Worm (Caenorhabditis elegans) whole organism, L2 larva: Measurements from ENCODE around the gene hlh-8.
A peak's percentile ranks its signal among the peaks of the same experiment; 100 is the strongest.

Source experiments
- C34F6.9 ChIP-seq: fragments of 150-350 bp; optimal IDR thresholded peaks from 2 replicates; lab custom pipeline; 2014; ENCODE audit warnings: missing biosample characterization, missing genetic modification characterization
- F13H6.1 ChIP-seq: sonication (generic microtip); optimal IDR thresholded peaks from 2 replicates; lab custom pipeline; 2016; ENCODE audit warnings: missing genetic modification characterization, missing compliant biosample characterization
- Y55F3AM.14 ChIP-seq: fragments of 200-800 bp; sonication (Bioruptor generic); optimal IDR thresholded peaks from 2 replicates; lab custom pipeline; 2018; ENCODE audit warnings: mild to moderate bottlenecking, missing genetic modification characterization, missing compliant biosample characterization
- ZK546.5 ChIP-seq: sonication (generic microtip); optimal IDR thresholded peaks from 2 replicates; lab custom pipeline; 2017; ENCODE audit warnings: missing biosample characterization, missing genetic modification characterization
- alr-1 ChIP-seq: fragments of 150-350 bp; optimal IDR thresholded peaks from 2 replicates; lab custom pipeline; 2014; ENCODE audit warnings: missing biosample characterization, missing genetic modification characterization
- aly-2 ChIP-seq: fragments of 150-350 bp; optimal IDR thresholded peaks from 2 replicates; lab custom pipeline; 2014; ENCODE audit warnings: missing biosample characterization, missing genetic modification characterization
- ama-1 ChIP-seq: fragments of 150-350 bp; optimal IDR thresholded peaks from 2 replicates; lab custom pipeline; 2018; ENCODE audit warnings: inconsistent platforms
- blmp-1 ChIP-seq: sonication (generic microtip); optimal IDR thresholded peaks from 2 replicates; lab custom pipeline; 2017; ENCODE audit warnings: missing genetic modification characterization, mild to moderate bottlenecking, missing compliant biosample characterization, antibody characterized with exemption, moderate library complexity; ENCODE audit not compliant: insufficient read depth
- ceh-16 ChIP-seq: fragments of 150-350 bp; optimal IDR thresholded peaks from 2 replicates; lab custom pipeline; 2014; ENCODE audit warnings: missing biosample characterization, missing genetic modification characterization
- ceh-82 ChIP-seq: fragments of 150-350 bp; optimal IDR thresholded peaks from 2 replicates; lab custom pipeline; 2014; ENCODE audit warnings: missing biosample characterization, missing genetic modification characterization
- crh-2 ChIP-seq: sonication (generic microtip); optimal IDR thresholded peaks from 2 replicates; lab custom pipeline; 2017; ENCODE audit warnings: missing biosample characterization, missing genetic modification characterization
- dmd-4 ChIP-seq: sonication (generic microtip); optimal IDR thresholded peaks from 2 replicates; lab custom pipeline; 2017; ENCODE audit warnings: missing biosample characterization, missing genetic modification characterization
- egl-27 ChIP-seq: sonication (generic microtip); optimal IDR thresholded peaks from 3 replicates; lab custom pipeline; 2017; ENCODE audit warnings: missing biosample characterization, missing genetic modification reagents, missing genetic modification characterization
- elt-1 ChIP-seq: fragments of 150-350 bp; optimal IDR thresholded peaks from 2 replicates; lab custom pipeline; 2014; ENCODE audit warnings: missing biosample characterization, missing genetic modification characterization
- elt-3 ChIP-seq: sonication (generic microtip); optimal IDR thresholded peaks from 2 replicates; lab custom pipeline; 2017; ENCODE audit warnings: missing biosample characterization, missing genetic modification characterization
- fos-1 ChIP-seq: fragments of 150-350 bp; optimal IDR thresholded peaks from 2 replicates; lab custom pipeline; 2014; ENCODE audit warnings: missing biosample characterization, missing genetic modification characterization
- gmeb-1 ChIP-seq: fragments of 150-350 bp; optimal IDR thresholded peaks from 2 replicates; lab custom pipeline; 2014; ENCODE audit warnings: missing biosample characterization, missing genetic modification characterization
- lin-11 ChIP-seq: fragments of 150-350 bp; sonication (generic microtip); optimal IDR thresholded peaks from 2 replicates; lab custom pipeline; 2014; ENCODE audit warnings: missing biosample characterization, missing genetic modification characterization, inconsistent platforms, mixed read lengths
- lin-13 ChIP-seq: fragments of 150-350 bp; optimal IDR thresholded peaks from 2 replicates; lab custom pipeline; 2014; ENCODE audit warnings: missing biosample characterization, missing genetic modification reagents, missing genetic modification characterization
- lin-39 ChIP-seq: fragments of 150-350 bp; optimal IDR thresholded peaks from 2 replicates; lab custom pipeline; 2014; ENCODE audit warnings: missing biosample characterization, missing genetic modification reagents, missing genetic modification characterization
- lsy-2 ChIP-seq, 2 experiments: fragments of 150-350 bp in 1 of 2; sonication (generic microtip) in 1 of 2; optimal IDR thresholded peaks; 2 replicates each; lab custom pipeline; 2014 to 2017; ENCODE audit warnings: missing biosample characterization in 2 of 2, missing genetic modification characterization in 2 of 2
- mab-5 ChIP-seq: fragments of 150-350 bp; optimal IDR thresholded peaks from 2 replicates; lab custom pipeline; 2014; ENCODE audit warnings: missing biosample characterization, missing genetic modification characterization
- nhr-10 ChIP-seq: sonication (generic microtip); optimal IDR thresholded peaks from 2 replicates; lab custom pipeline; 2017; ENCODE audit warnings: missing biosample characterization, missing genetic modification characterization
- nhr-11 ChIP-seq: fragments of 150-350 bp; optimal IDR thresholded peaks from 2 replicates; lab custom pipeline; 2014; ENCODE audit warnings: missing biosample characterization, missing genetic modification characterization
- nhr-12 ChIP-seq: fragments of 150-350 bp; optimal IDR thresholded peaks from 2 replicates; lab custom pipeline; 2014; ENCODE audit warnings: missing biosample characterization, missing genetic modification characterization
- nhr-129 ChIP-seq: fragments of 150-350 bp; optimal IDR thresholded peaks from 2 replicates; lab custom pipeline; 2014; ENCODE audit warnings: missing biosample characterization, missing genetic modification characterization
- nhr-21 ChIP-seq: fragments of 150-350 bp; optimal IDR thresholded peaks from 2 replicates; lab custom pipeline; 2014; ENCODE audit warnings: missing biosample characterization, missing genetic modification characterization
- nhr-23 ChIP-seq: fragments of 150-350 bp; optimal IDR thresholded peaks from 2 replicates; lab custom pipeline; 2014; ENCODE audit warnings: missing biosample characterization, missing genetic modification reagents, missing genetic modification characterization
- nhr-237 ChIP-seq: fragments of 150-350 bp; optimal IDR thresholded peaks from 2 replicates; lab custom pipeline; 2014; ENCODE audit warnings: missing biosample characterization, missing genetic modification characterization
- nhr-25 ChIP-seq: fragments of 150-350 bp; sonication (generic microtip); optimal IDR thresholded peaks from 3 replicates; lab custom pipeline; 2014; ENCODE audit warnings: missing biosample characterization, missing genetic modification characterization
- nhr-6 ChIP-seq: fragments of 150-350 bp; optimal IDR thresholded peaks from 2 replicates; lab custom pipeline; 2014; ENCODE audit warnings: missing biosample characterization, missing genetic modification characterization
- nhr-77 ChIP-seq: fragments of 150-350 bp; optimal IDR thresholded peaks from 2 replicates; lab custom pipeline; 2014; ENCODE audit warnings: missing biosample characterization, missing genetic modification characterization
- peb-1 ChIP-seq: fragments of 150-350 bp; optimal IDR thresholded peaks from 2 replicates; lab custom pipeline; 2014; ENCODE audit warnings: missing biosample characterization, missing genetic modification characterization
- sem-4 ChIP-seq: fragments of 150-350 bp; optimal IDR thresholded peaks from 2 replicates; lab custom pipeline; 2014; ENCODE audit warnings: missing biosample characterization, missing genetic modification reagents, missing genetic modification characterization
- sma-3 ChIP-seq: sonication (generic microtip); optimal IDR thresholded peaks from 2 replicates; lab custom pipeline; 2016; ENCODE audit warnings: missing genetic modification reagents, missing genetic modification characterization, missing compliant biosample characterization
- snpc-4 ChIP-seq: fragments of 150-350 bp; optimal IDR thresholded peaks from 2 replicates; lab custom pipeline; 2014; ENCODE audit warnings: missing biosample characterization, missing genetic modification characterization
- unc-39 ChIP-seq: fragments of 150-350 bp; optimal IDR thresholded peaks from 2 replicates; lab custom pipeline; 2014; ENCODE audit warnings: missing biosample characterization, missing genetic modification characterization
- unc-55 ChIP-seq: fragments of 150-350 bp; sonication (generic microtip); optimal IDR thresholded peaks from 3 replicates; lab custom pipeline; 2014; ENCODE audit warnings: missing biosample characterization, missing genetic modification reagents, missing genetic modification characterization
- unc-62 ChIP-seq: fragments of 150-350 bp; optimal IDR thresholded peaks from 2 replicates; lab custom pipeline; 2014; ENCODE audit warnings: missing biosample characterization, missing genetic modification reagents, missing genetic modification characterization
- zag-1 ChIP-seq: fragments of 150-350 bp; optimal IDR thresholded peaks from 2 replicates; lab custom pipeline; 2014; ENCODE audit warnings: missing biosample characterization, missing genetic modification characterization
- ztf-1 ChIP-seq: fragments of 200-800 bp; sonication (Bioruptor generic); conservative IDR thresholded peaks from 2 replicates; pipeline ENCODE4 v1.3.6; 2022; ENCODE audit warnings: missing genetic modification characterization, missing compliant biosample characterization
- ztf-11 ChIP-seq: sonication (generic microtip); optimal IDR thresholded peaks from 2 replicates; lab custom pipeline; 2017; ENCODE audit warnings: missing biosample characterization, missing genetic modification characterization

hlh-8 gene

ce11 chrX:8078374-8078773 is 37.9 kb upstream of the hlh-8 start:
- TF ChIP-seq fos-1 (tag; lab: Kevin White, UChicago) (peak; percentile 11), nhr-21 (no peak)

DNA sequence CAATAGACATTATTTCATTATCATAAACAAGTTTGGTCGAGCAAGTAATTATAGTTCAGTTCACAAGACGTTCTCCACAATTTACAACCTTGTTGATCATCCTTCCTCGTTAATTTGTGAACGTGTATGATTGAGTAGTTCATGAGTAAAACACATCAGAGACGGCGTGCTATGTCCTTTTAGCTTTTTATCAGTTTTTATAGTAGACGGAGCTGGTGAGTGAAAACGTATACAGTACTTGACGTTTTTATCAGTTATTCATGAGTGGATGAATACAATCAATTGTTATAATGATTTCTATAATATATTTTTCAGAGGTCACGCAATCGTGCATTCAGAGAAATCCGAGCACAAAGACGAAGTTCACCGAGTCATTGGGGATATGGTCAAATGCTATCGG is 37.4 kb upstream of the hlh-8 start:
- TF ChIP-seq gmeb-1 (tag; lab: Kevin White, UChicago), result no peak
- no peak for TF ChIP-seq lin-13 (GFP tag; lab: Kevin White, UChicago)
- TF ChIP-seq alr-1 (tag; lab: Kevin White, UChicago), result no peak
- no peak for TF ChIP-seq ceh-16 (tag; lab: Kevin White, UChicago)
- no peak for TF ChIP-seq mab-5
- TF ChIP-seq ztf-11 (tag; lab: Kevin White, UChicago), result no peak
- no peak for TF ChIP-seq aly-2 (tag; lab: Kevin White, UChicago)
- TF ChIP-seq snpc-4 (tag; lab: Kevin White, UChicago), result no peak
- TF ChIP-seq nhr-25 (tag; lab: Kevin White, UChicago), result no peak
- TF ChIP-seq zag-1, result no peak
- peak; percentile 35 for TF ChIP-seq fos-1 (tag; lab: Kevin White, UChicago)
- peak; percentile 6 for TF ChIP-seq crh-2 (tag; lab: Kevin White, UChicago)

ce11 chrX:8082703-8083102 is 33.6 kb upstream of the hlh-8 start:
- TF ChIP-seq ceh-82 (tag; lab: Kevin White, UChicago) (no peak), blmp-1 (no peak), ztf-1 (GFP tag; lab: Robert Waterston, UW) (no peak), ama-1 (lab: Kevin White, UChicago) (no peak), nhr-11 (tag; lab: Kevin White, UChicago) (no peak), sem-4 (no peak), gmeb-1 (tag; lab: Kevin White, UChicago) (no peak), elt-3 (tag; lab: Kevin White, UChicago) (no peak)

- TF ChIP-seq nhr-77 (tag; lab: Kevin White, UChicago) (no peak), fos-1 (tag; lab: Kevin White, UChicago) (no peak), ceh-16 (tag; lab: Kevin White, UChicago) (no peak), nhr-21 (no peak), nhr-129 (no peak), crh-2 (tag; lab: Kevin White, UChicago) (no peak), nhr-12 (tag; lab: Kevin White, UChicago) (no peak), sma-3 (GFP tag; lab: Kevin White, UChicago) (no peak), nhr-10 (no peak), lin-39 (tag; lab: Kevin White, UChicago) (no peak), ztf-11 (tag; lab: Kevin White, UChicago) (no peak), unc-62 (no peak), sem-4 (no peak), unc-39 (tag; lab: Kevin White, UChicago) (no peak), dmd-4 (tag; lab: Kevin White, UChicago) (no peak), lsy-2 (tag; optimal IDR thresholded peaks at IDR 0.05; lab: Kevin White, UChicago) (no peak), aly-2 (tag; lab: Kevin White, UChicago) (no peak), snpc-4 (tag; lab: Kevin White, UChicago) (no peak)
Observed at ce11 chrX:8083330-8083729, 32.9 kb upstream of the hlh-8 start.

- TF ChIP-seq F13H6.1 (tag; lab: Kevin White, UChicago) (peak; percentile 59), nhr-237 (tag; lab: Kevin White, UChicago) (no peak), lin-13 (GFP tag; lab: Kevin White, UChicago) (no peak), nhr-77 (tag; lab: Kevin White, UChicago) (no peak), ceh-82 (tag; lab: Kevin White, UChicago) (no peak), sem-4 (no peak), nhr-129 (peak; percentile 70), lin-11 (peak; percentile 5), aly-2 (tag; lab: Kevin White, UChicago) (no peak), blmp-1 (peak; percentile 78), zag-1 (no peak), nhr-12 (tag; lab: Kevin White, UChicago) (no peak), snpc-4 (tag; lab: Kevin White, UChicago) (no peak), lsy-2 (tag; optimal IDR thresholded peaks at IDR 0.05; lab: Kevin White, UChicago) (peak in 1 of 2 experiments; percentile 37), egl-27 (tag; lab: Kevin White, UChicago) (no peak), fos-1 (tag; lab: Kevin White, UChicago) (peak; percentile 75), unc-62 (no peak), ceh-16 (tag; lab: Kevin White, UChicago) (peak; percentile 74), elt-1 (tag; lab: Kevin White, UChicago) (no peak), Y55F3AM.14 (GFP tag; lab: Kevin White, UChicago) (peak; percentile 12), nhr-25 (tag; lab: Kevin White, UChicago) (peak; percentile 90), C34F6.9 (tag; lab: Kevin White, UChicago) (peak; percentile 13), lin-39 (tag; lab: Kevin White, UChicago) (no peak), unc-55 (GFP tag; lab: Kevin White, UChicago) (no peak), mab-5 (no peak), nhr-23 (tag; lab: Kevin White, UChicago) (no peak), nhr-6 (peak; percentile 55), nhr-21 (peak; percentile 78), alr-1 (tag; lab: Kevin White, UChicago) (no peak), gmeb-1 (tag; lab: Kevin White, UChicago) (peak; percentile 65), peb-1 (no peak), ZK546.5 (tag; lab: Kevin White, UChicago) (no peak), nhr-11 (tag; lab: Kevin White, UChicago) (no peak)
Observed at ce11 chrX:8083919-8084318, 32.3 kb upstream of the hlh-8 start, which contains the start of gene K07E3.4. K07E3.4 (minus strand) TSS chrX:8084018.
